Worm (Caenorhabditis elegans) whole organism, L2 larva: ENCODE results near the gene Y45G12B.2.

Experiments used
- alr-1 ChIP-seq: fragments of 150-350 bp; optimal IDR thresholded peaks from 2 replicates; lab custom pipeline; 2014; ENCODE audit warnings: missing biosample characterization, missing genetic modification characterization
- ama-1 ChIP-seq: fragments of 150-350 bp; optimal IDR thresholded peaks from 2 replicates; lab custom pipeline; 2018; ENCODE audit warnings: inconsistent platforms
- blmp-1 ChIP-seq: sonication (generic microtip); optimal IDR thresholded peaks from 2 replicates; lab custom pipeline; 2017; ENCODE audit warnings: missing genetic modification characterization, mild to moderate bottlenecking, missing compliant biosample characterization, antibody characterized with exemption, moderate library complexity; ENCODE audit not compliant: insufficient read depth
- ceh-16 ChIP-seq: fragments of 150-350 bp; optimal IDR thresholded peaks from 2 replicates; lab custom pipeline; 2014; ENCODE audit warnings: missing biosample characterization, missing genetic modification characterization
- ceh-82 ChIP-seq: fragments of 150-350 bp; optimal IDR thresholded peaks from 2 replicates; lab custom pipeline; 2014; ENCODE audit warnings: missing biosample characterization, missing genetic modification characterization
- dmd-4 ChIP-seq: sonication (generic microtip); optimal IDR thresholded peaks from 2 replicates; lab custom pipeline; 2017; ENCODE audit warnings: missing biosample characterization, missing genetic modification characterization
- lin-13 ChIP-seq: fragments of 150-350 bp; optimal IDR thresholded peaks from 2 replicates; lab custom pipeline; 2014; ENCODE audit warnings: missing biosample characterization, missing genetic modification reagents, missing genetic modification characterization
- nhr-10 ChIP-seq: sonication (generic microtip); optimal IDR thresholded peaks from 2 replicates; lab custom pipeline; 2017; ENCODE audit warnings: missing biosample characterization, missing genetic modification characterization
- nhr-23 ChIP-seq: fragments of 150-350 bp; optimal IDR thresholded peaks from 2 replicates; lab custom pipeline; 2014; ENCODE audit warnings: missing biosample characterization, missing genetic modification reagents, missing genetic modification characterization
- sem-4 ChIP-seq: fragments of 150-350 bp; optimal IDR thresholded peaks from 2 replicates; lab custom pipeline; 2014; ENCODE audit warnings: missing biosample characterization, missing genetic modification reagents, missing genetic modification characterization
- sma-9 ChIP-seq, 2 experiments: fragments of 150-350 bp in 1 of 2; sonication (generic microtip) in 1 of 2; optimal IDR thresholded peaks; 2 replicates each; lab custom pipeline; 2014 to 2016; ENCODE audit warnings: missing genetic modification characterization in 2 of 2, mild to moderate bottlenecking in 1 of 2, missing biosample characterization in 1 of 2, missing compliant biosample characterization in 1 of 2, missing genetic modification reagents in 1 of 2, moderate library complexity in 1 of 2
- snpc-4 ChIP-seq: fragments of 150-350 bp; optimal IDR thresholded peaks from 2 replicates; lab custom pipeline; 2014; ENCODE audit warnings: missing biosample characterization, missing genetic modification characterization
- ztf-11 ChIP-seq: sonication (generic microtip); optimal IDR thresholded peaks from 2 replicates; lab custom pipeline; 2017; ENCODE audit warnings: missing biosample characterization, missing genetic modification characterization
- ztf-4 ChIP-seq: fragments of 150-350 bp; optimal IDR thresholded peaks from 2 replicates; lab custom pipeline; 2014; ENCODE audit warnings: missing biosample characterization, missing genetic modification characterization

DNA sequence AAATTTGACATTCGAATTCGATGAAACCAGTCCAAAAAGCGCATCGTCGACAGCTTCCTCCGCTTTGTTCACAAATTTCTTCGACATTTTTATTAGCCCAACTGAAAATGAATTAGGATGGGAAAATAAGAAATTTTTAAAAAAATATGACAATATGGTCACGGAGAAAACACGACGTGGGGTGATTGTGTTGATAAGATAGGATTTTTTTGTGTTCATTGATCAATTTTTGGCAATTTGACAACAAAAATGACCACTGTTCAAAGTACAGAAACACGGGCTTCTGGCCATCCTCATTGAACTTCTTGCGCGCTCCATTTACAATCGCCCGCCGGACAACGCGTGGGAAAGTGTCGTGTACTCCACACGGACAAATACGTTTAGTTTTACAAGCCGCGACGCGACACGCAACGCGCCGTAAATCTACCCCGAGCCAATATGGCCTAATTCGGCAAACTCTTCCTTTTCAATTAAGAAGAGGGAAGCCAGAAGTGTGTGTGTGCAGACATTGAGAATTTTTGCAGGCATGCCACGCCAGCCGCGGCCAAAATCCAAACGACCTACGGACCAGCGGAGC lies 41.9 kb upstream of the Y45G12B.2 start, which contains the start of the genes W02H5.8 and angl-1:
- TF ChIP-seq ceh-16 (tag; lab: Kevin White, UChicago), result no peak
- no peak for TF ChIP-seq ztf-11 (tag; lab: Kevin White, UChicago)
- no peak for TF ChIP-seq alr-1
- TF ChIP-seq dmd-4 (tag; lab: Kevin White, UChicago), result no peak
- no peak for TF ChIP-seq snpc-4 (tag; lab: Kevin White, UChicago)
- TF ChIP-seq lin-13 (GFP tag; lab: Kevin White, UChicago), result no peak
- no peak for TF ChIP-seq nhr-23 (tag; lab: Kevin White, UChicago)
- TF ChIP-seq ceh-82 (tag; lab: Kevin White, UChicago), result no peak
- no peak for TF ChIP-seq sem-4
- TF ChIP-seq ztf-4 (tag; lab: Kevin White, UChicago), result no peak
- TF ChIP-seq sma-9 (GFP tag; optimal IDR thresholded peaks at IDR 0.05; lab: Kevin White, UChicago), result no peak
- TF ChIP-seq sma-9 (tag; optimal IDR thresholded peaks at IDR 0.05; lab: Kevin White, UChicago), result no peak
- TF ChIP-seq blmp-1, result no peak
- TF ChIP-seq nhr-10, result no peak
- no peak for TF ChIP-seq ama-1
